Worm (Caenorhabditis elegans) whole organism, young adult: ENCODE data around the gene cni-1.
A peak's percentile ranks its signal among the peaks of the same experiment; 100 is the strongest.

Source experiments
- B0019.2 ChIP-seq: fragments of 200-800 bp; sonication (Bioruptor generic); conservative IDR thresholded peaks from 2 replicates; pipeline ENCODE4 v1.3.6; 2022; ENCODE audit warnings: missing genetic modification reagents, missing genetic modification characterization, missing compliant biosample characterization
- C06A6.2 ChIP-seq: fragments of 200-800 bp; sonication (Bioruptor generic); conservative IDR thresholded peaks from 2 replicates; pipeline ENCODE4 v1.3.6; 2022; ENCODE audit warnings: missing genetic modification characterization, missing compliant biosample characterization
- F22D6.2 ChIP-seq: sonication (generic microtip); optimal IDR thresholded peaks from 2 replicates; lab custom pipeline; 2016; ENCODE audit warnings: mild to moderate bottlenecking, missing genetic modification characterization, missing compliant biosample characterization
- F39B2.1 ChIP-seq: fragments of 200-800 bp; sonication (Bioruptor generic); IDR thresholded peaks from 2 replicates; pipeline ENCODE4 v1.3.6; 2022; ENCODE audit warnings: missing genetic modification reagents, missing genetic modification characterization, missing compliant biosample characterization
- F49E8.2 ChIP-seq: sonication (generic microtip); optimal IDR thresholded peaks from 3 replicates; lab custom pipeline; 2017; ENCODE audit warnings: missing genetic modification characterization, mild to moderate bottlenecking, missing compliant biosample characterization, antibody characterized with exemption, moderate library complexity; ENCODE audit not compliant: insufficient read depth
- F55B11.4 ChIP-seq: sonication (generic microtip); optimal IDR thresholded peaks from 2 replicates; lab custom pipeline; 2016; ENCODE audit warnings: missing compliant biosample characterization, missing genetic modification characterization, borderline replicate concordance; ENCODE audit not compliant: insufficient read depth
- Y95B8A.8 ChIP-seq: fragments of 200-800 bp; sonication (Bioruptor generic); IDR thresholded peaks from 2 replicates; pipeline ENCODE4 v1.3.6; 2022; ENCODE audit warnings: missing genetic modification reagents, missing genetic modification characterization, missing compliant biosample characterization
- ZK185.1 ChIP-seq: sonication (generic microtip); optimal IDR thresholded peaks from 2 replicates; lab custom pipeline; 2016; ENCODE audit warnings: mild to moderate bottlenecking, missing genetic modification characterization, missing compliant biosample characterization; ENCODE audit not compliant: poor library complexity, severe bottlenecking
- akir-1 ChIP-seq: fragments of 200-800 bp; sonication (Bioruptor generic); optimal IDR thresholded peaks from 2 replicates; lab custom pipeline; 2018; ENCODE audit warnings: mild to moderate bottlenecking, missing genetic modification characterization, moderate library complexity, missing compliant biosample characterization
- ama-1 ChIP-seq, 3 experiments: fragments of 150-350 bp in 1 of 3; sonication (generic microtip) in 2 of 3; optimal IDR thresholded peaks; 2 replicates each; lab custom pipeline; 2014 to 2018; ENCODE audit warnings: missing biosample characterization in 2 of 3, missing genetic modification characterization in 2 of 3, missing genetic modification reagents in 2 of 3
- atf-7 ChIP-seq: sonication (generic microtip); optimal IDR thresholded peaks from 2 replicates; lab custom pipeline; 2017; ENCODE audit warnings: mild to moderate bottlenecking, missing genetic modification characterization, missing compliant biosample characterization
- athp-1 ChIP-seq: sonication (generic microtip); optimal IDR thresholded peaks from 2 replicates; lab custom pipeline; 2017; ENCODE audit warnings: mild to moderate bottlenecking, missing genetic modification characterization, missing compliant biosample characterization
- attf-3 ChIP-seq: fragments of 200-800 bp; sonication (Bioruptor generic); conservative IDR thresholded peaks from 2 replicates; pipeline ENCODE4 v1.3.6; 2022; ENCODE audit warnings: missing genetic modification reagents, missing genetic modification characterization, missing compliant biosample characterization
- attf-5 ChIP-seq: fragments of 200-800 bp; sonication (Bioruptor generic); optimal IDR thresholded peaks from 2 replicates; lab custom pipeline; 2018; ENCODE audit warnings: mild to moderate bottlenecking, missing genetic modification characterization, missing compliant biosample characterization
- cebp-1 ChIP-seq, 2 experiments: fragments of 200-800 bp in 1 of 2; sonication (Bioruptor generic) in 1 of 2; sonication (generic microtip) in 1 of 2; IDR thresholded peaks in 1 of 2; optimal IDR thresholded peaks in 1 of 2; 2 replicates each; pipeline versions ENCODE4 v1.3.6 to Lab custom; 2017 to 2022; ENCODE audit warnings: missing compliant biosample characterization in 2 of 2, missing genetic modification characterization in 2 of 2, mild to moderate bottlenecking in 1 of 2, missing genetic modification reagents in 1 of 2, moderate library complexity in 1 of 2
- ceh-100 ChIP-seq: fragments of 200-800 bp; sonication (Bioruptor generic); IDR thresholded peaks from 2 replicates; pipeline ENCODE4 v1.3.6; 2022; ENCODE audit warnings: missing genetic modification reagents, missing genetic modification characterization, missing compliant biosample characterization
- ceh-58 ChIP-seq: fragments of 200-800 bp; sonication (Bioruptor generic); IDR thresholded peaks from 2 replicates; pipeline ENCODE4 v1.3.6; 2022; ENCODE audit warnings: missing genetic modification characterization, missing compliant biosample characterization
- ceh-79 ChIP-seq: sonication (generic microtip); optimal IDR thresholded peaks from 2 replicates; lab custom pipeline; 2017; ENCODE audit warnings: mild to moderate bottlenecking, missing genetic modification characterization, missing compliant biosample characterization
- ceh-91 ChIP-seq: fragments of 200-800 bp; sonication (Bioruptor generic); IDR thresholded peaks from 2 replicates; pipeline ENCODE4 v1.3.6; 2022; ENCODE audit warnings: missing genetic modification reagents, missing genetic modification characterization, missing compliant biosample characterization
- die-1 ChIP-seq: sonication (generic microtip); optimal IDR thresholded peaks from 2 replicates; lab custom pipeline; 2016; ENCODE audit warnings: missing genotype, mild to moderate bottlenecking, missing genetic modification characterization, missing compliant biosample characterization
- dox-1 ChIP-seq: fragments of 200-800 bp; sonication (Bioruptor generic); IDR thresholded peaks from 2 replicates; pipeline ENCODE4 v1.3.6; 2022; ENCODE audit warnings: missing genetic modification reagents, missing genetic modification characterization, missing compliant biosample characterization
- dpl-1 ChIP-seq: fragments of 150-350 bp; optimal IDR thresholded peaks from 2 replicates; lab custom pipeline; 2014; ENCODE audit warnings: missing biosample characterization, missing genetic modification reagents, missing genetic modification characterization
- egl-44 ChIP-seq: fragments of 200-800 bp; sonication (Bioruptor generic); IDR thresholded peaks from 2 replicates; pipeline ENCODE4 v1.3.6; 2022; ENCODE audit warnings: missing genetic modification reagents, missing genetic modification characterization, missing compliant biosample characterization
- ekl-4 ChIP-seq: fragments of 200-800 bp; sonication (Bioruptor generic); IDR thresholded peaks from 2 replicates; pipeline ENCODE4 v1.3.6; 2022; ENCODE audit warnings: missing genetic modification reagents, missing genetic modification characterization, missing compliant biosample characterization
- him-1 ChIP-seq: sonication (generic microtip); optimal IDR thresholded peaks from 2 replicates; lab custom pipeline; 2016; ENCODE audit warnings: missing genotype, missing genetic modification reagents, missing genetic modification characterization, missing compliant biosample characterization
- hlh-12 ChIP-seq: sonication (generic microtip); optimal IDR thresholded peaks from 2 replicates; lab custom pipeline; 2016; ENCODE audit warnings: missing genetic modification characterization, missing compliant biosample characterization
- hmg-1.2 ChIP-seq: fragments of 200-800 bp; sonication (Bioruptor generic); IDR thresholded peaks from 2 replicates; pipeline ENCODE4 v1.3.6; 2022; ENCODE audit warnings: missing genetic modification reagents, missing genetic modification characterization, missing compliant biosample characterization
- hrde-1 ChIP-seq: sonication (generic microtip); optimal IDR thresholded peaks from 2 replicates; lab custom pipeline; 2016; ENCODE audit warnings: missing genetic modification characterization, mild to moderate bottlenecking, missing compliant biosample characterization, moderate library complexity, missing genotype, missing genetic modification reagents, borderline replicate concordance
- hsf-1 ChIP-seq: fragments of 200-800 bp; sonication (Bioruptor generic); IDR thresholded peaks from 2 replicates; pipeline ENCODE4 v1.3.6; 2022; ENCODE audit warnings: missing genetic modification reagents, missing genetic modification characterization, missing compliant biosample characterization
- let-526 ChIP-seq: fragments of 200-800 bp; sonication (Bioruptor generic); IDR thresholded peaks from 2 replicates; pipeline ENCODE4 v1.3.6; 2022; ENCODE audit warnings: missing genetic modification reagents, missing genetic modification characterization, missing compliant biosample characterization
- lin-40 ChIP-seq: sonication (generic microtip); optimal IDR thresholded peaks from 2 replicates; lab custom pipeline; 2016; ENCODE audit warnings: missing genetic modification characterization, mild to moderate bottlenecking, missing compliant biosample characterization, missing genotype, missing genetic modification reagents
- lin-54 ChIP-seq: fragments of 200-800 bp; sonication (Bioruptor generic); optimal IDR thresholded peaks from 2 replicates; lab custom pipeline; 2018; ENCODE audit warnings: mild to moderate bottlenecking, missing genetic modification characterization, missing compliant biosample characterization
- lsl-1 ChIP-seq: fragments of 200-800 bp; sonication (Bioruptor generic); optimal IDR thresholded peaks from 2 replicates; lab custom pipeline; 2018; ENCODE audit warnings: mild to moderate bottlenecking, missing genetic modification characterization, moderate library complexity, missing compliant biosample characterization
- lsy-27 ChIP-seq: sonication (generic microtip); optimal IDR thresholded peaks from 2 replicates; lab custom pipeline; 2017; ENCODE audit warnings: missing genetic modification characterization, mild to moderate bottlenecking, missing compliant biosample characterization, antibody characterized with exemption, missing genotype, borderline replicate concordance; ENCODE audit not compliant: insufficient read depth
- nhr-120 ChIP-seq: fragments of 200-800 bp; sonication (Bioruptor generic); IDR thresholded peaks from 2 replicates; pipeline ENCODE4 v1.3.6; 2022; ENCODE audit warnings: missing genetic modification characterization, missing compliant biosample characterization
- nhr-179 ChIP-seq: sonication (generic microtip); optimal IDR thresholded peaks from 2 replicates; lab custom pipeline; 2016; ENCODE audit warnings: mild to moderate bottlenecking, missing genetic modification characterization, missing compliant biosample characterization
- pbrm-1 ChIP-seq: fragments of 200-800 bp; sonication (Bioruptor generic); IDR thresholded peaks from 2 replicates; pipeline ENCODE4 v1.3.6; 2022; ENCODE audit warnings: missing genetic modification reagents, missing genetic modification characterization, missing compliant biosample characterization
- rcor-1 ChIP-seq: fragments of 200-800 bp; sonication (Bioruptor generic); IDR thresholded peaks from 2 replicates; pipeline ENCODE4 v1.3.6; 2022; ENCODE audit warnings: missing genetic modification reagents, missing genetic modification characterization, missing compliant biosample characterization
- sdz-38 ChIP-seq: sonication (generic microtip); optimal IDR thresholded peaks from 2 replicates; lab custom pipeline; 2016; ENCODE audit warnings: missing genotype, missing genetic modification characterization, missing compliant biosample characterization
- snpc-1.1 ChIP-seq: sonication (generic microtip); optimal IDR thresholded peaks from 2 replicates; lab custom pipeline; 2017; ENCODE audit warnings: missing genetic modification characterization, mild to moderate bottlenecking, missing compliant biosample characterization, antibody characterized with exemption, moderate library complexity, missing genotype, missing genetic modification reagents; ENCODE audit not compliant: insufficient read depth
- snpc-1.3 ChIP-seq: sonication (generic microtip); optimal IDR thresholded peaks from 2 replicates; lab custom pipeline; 2017; ENCODE audit warnings: missing genetic modification characterization, mild to moderate bottlenecking, missing compliant biosample characterization, antibody characterized with exemption, moderate library complexity, missing genotype, missing genetic modification reagents; ENCODE audit not compliant: insufficient read depth
- unc-62 ChIP-seq: fragments of 150-350 bp; optimal IDR thresholded peaks from 2 replicates; lab custom pipeline; 2014; ENCODE audit warnings: missing biosample characterization, missing genetic modification reagents, missing genetic modification characterization
- zfh-2 ChIP-seq: fragments of 200-800 bp; sonication (Bioruptor generic); conservative IDR thresholded peaks from 2 replicates; pipeline ENCODE4 v1.3.6; 2022; ENCODE audit warnings: missing genetic modification reagents, missing genetic modification characterization, missing compliant biosample characterization
- ztf-22 ChIP-seq: fragments of 200-800 bp; sonication (Bioruptor generic); optimal IDR thresholded peaks from 2 replicates; lab custom pipeline; 2018; ENCODE audit warnings: mild to moderate bottlenecking, missing genetic modification characterization, moderate library complexity, missing compliant biosample characterization
- ztf-25 ChIP-seq: fragments of 200-800 bp; sonication (Bioruptor generic); IDR thresholded peaks from 2 replicates; pipeline ENCODE4 v1.3.6; 2022; ENCODE audit warnings: missing genetic modification reagents, missing genetic modification characterization, missing compliant biosample characterization
- ztf-3 ChIP-seq: fragments of 200-800 bp; sonication (Bioruptor generic); optimal IDR thresholded peaks from 2 replicates; lab custom pipeline; 2018; ENCODE audit warnings: mild to moderate bottlenecking, missing genetic modification characterization, missing compliant biosample characterization
- ztf-6 ChIP-seq: fragments of 200-800 bp; sonication (Bioruptor generic); IDR thresholded peaks from 2 replicates; pipeline ENCODE4 v1.3.6; 2022; ENCODE audit warnings: missing genetic modification reagents, missing genetic modification characterization, missing compliant biosample characterization

cni-1 gene

DNA sequence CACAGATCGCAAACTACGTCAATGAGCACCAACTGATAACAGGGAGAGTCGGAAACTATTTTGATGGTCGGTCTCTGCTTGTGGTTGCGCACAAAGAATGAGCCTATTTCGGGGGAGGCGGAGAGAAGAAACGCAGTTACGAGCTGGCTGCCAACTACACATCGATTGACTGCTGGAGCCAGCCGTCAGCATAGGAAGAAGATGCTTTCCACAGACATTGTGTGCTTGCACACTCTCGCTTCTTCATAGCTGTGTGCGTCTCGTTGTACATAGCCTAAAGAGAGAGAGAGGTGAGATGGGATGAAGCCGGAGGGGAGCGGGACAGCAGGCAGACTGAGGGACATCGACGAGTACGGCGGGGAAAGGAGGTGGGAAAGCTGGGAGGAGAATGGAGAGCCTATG, 49.7 kb upstream of the cni-1 start (continued):
- TF ChIP-seq lin-40, result peak; percentile 38
- TF ChIP-seq lin-54, result peak; percentile 38
- TF ChIP-seq hmg-1.2 (GFP tag; lab: Robert Waterston, UW), result peak; percentile 49; the same call in 1 of the 2 replicates
- peak; percentile 17 for TF ChIP-seq die-1 (tag; lab: Kevin White, UChicago)
- TF ChIP-seq ceh-79 (tag; lab: Kevin White, UChicago), result no peak
- TF ChIP-seq dox-1 (GFP tag; lab: Robert Waterston, UW), result peak; percentile 81
- no peak for TF ChIP-seq attf-3 (GFP tag; lab: Robert Waterston, UW)
- TF ChIP-seq F22D6.2 (tag; lab: Kevin White, UChicago), result peak; percentile 19
- TF ChIP-seq lsl-1 (GFP tag; lab: Kevin White, UChicago), result no peak
- TF ChIP-seq attf-5, result peak; percentile 61
- no peak for TF ChIP-seq athp-1 (tag; lab: Kevin White, UChicago)
- TF ChIP-seq nhr-179 (tag; lab: Kevin White, UChicago), result no peak
- 0 out of 2 replicates have a peak, but pooled peaks have one; percentile 44 for TF ChIP-seq C06A6.2
- TF ChIP-seq ztf-22 (GFP tag; lab: Kevin White, UChicago), result peak; percentile 71
- TF ChIP-seq ztf-3, result no peak
- no peak for TF ChIP-seq hlh-12 (tag; lab: Kevin White, UChicago)
- TF ChIP-seq lsy-27 (tag; lab: Kevin White, UChicago), result no peak
- TF ChIP-seq hrde-1, result no peak
- TF ChIP-seq ceh-58 (GFP tag; lab: Robert Waterston, UW), result no peak
- no peak for TF ChIP-seq ztf-25
- no peak for TF ChIP-seq ZK185.1 (tag; lab: Kevin White, UChicago)
- no peak for TF ChIP-seq unc-62
- TF ChIP-seq F49E8.2 (tag; lab: Kevin White, UChicago), result no peak
- no peak for TF ChIP-seq ceh-91 (GFP tag; lab: Robert Waterston, UW)
- no peak for TF ChIP-seq cebp-1 (GFP tag; IDR thresholded peaks at IDR 0.05; lab: Robert Waterston, UW)
- peak; percentile 74 for TF ChIP-seq cebp-1 (tag; optimal IDR thresholded peaks at IDR 0.05; lab: Kevin White, UChicago)
- no peak for TF ChIP-seq dpl-1 (GFP tag; lab: Kevin White, UChicago)
- no peak for TF ChIP-seq pbrm-1 (GFP tag; lab: Robert Waterston, UW)
- TF ChIP-seq Y95B8A.8 (GFP tag; lab: Robert Waterston, UW), result no peak
- TF ChIP-seq ceh-100, result no peak
- no peak for TF ChIP-seq snpc-1.1 (tag; lab: Kevin White, UChicago)
- no peak for TF ChIP-seq hsf-1 (GFP tag; lab: Robert Waterston, UW)
- TF ChIP-seq zfh-2 (GFP tag; lab: Robert Waterston, UW), result peak; percentile 96
- TF ChIP-seq rcor-1 (GFP tag; lab: Robert Waterston, UW), result peak; percentile 28; the same call in 1 of the 2 replicates
- TF ChIP-seq nhr-120 (GFP tag; lab: Robert Waterston, UW), result no peak
- TF ChIP-seq F55B11.4 (tag; lab: Kevin White, UChicago), result no peak
- no peak for TF ChIP-seq sdz-38 (tag; lab: Kevin White, UChicago)
- TF ChIP-seq ztf-6, result no peak
- TF ChIP-seq atf-7 (tag; lab: Kevin White, UChicago), result peak; percentile 67
- TF ChIP-seq snpc-1.3, result no peak
- TF ChIP-seq akir-1 (GFP tag; lab: Kevin White, UChicago), result no peak
- no peak; the same call in 1 of the 2 replicates for TF ChIP-seq ekl-4 (GFP tag; lab: Robert Waterston, UW)
- no peak for TF ChIP-seq F39B2.1 (GFP tag; lab: Robert Waterston, UW)
- no peak for TF ChIP-seq let-526 (GFP tag; lab: Robert Waterston, UW)
- TF ChIP-seq him-1 (tag; lab: Kevin White, UChicago), result no peak
- TF ChIP-seq ama-1 (optimal IDR thresholded peaks at IDR 0.05; lab: Kevin White, UChicago), result no peak
- no peak for TF ChIP-seq ama-1 (GFP tag; optimal IDR thresholded peaks at IDR 0.05; lab: Kevin White, UChicago)
- TF ChIP-seq B0019.2 (GFP tag; lab: Robert Waterston, UW), result no peak
- TF ChIP-seq egl-44 (GFP tag; lab: Robert Waterston, UW), result peak; percentile 58; the same call in 1 of the 2 replicates
